Fruit fly (Drosophila melanogaster) whole organism, embryonic: ENCODE results near the gene Tpr2.

ENCODE experiments used
- BtbVII ChIP-seq: fragments of 200-800 bp; sonication (Bioruptor generic); optimal IDR thresholded peaks from 3 replicates; lab custom pipeline; 2017; ENCODE audit warnings: missing biosample characterization, mild to moderate bottlenecking, missing genetic modification characterization
- CG1024 ChIP-seq: fragments of 200-800 bp; sonication (Bioruptor generic); IDR thresholded peaks from 2 replicates; pipeline ENCODE4 v1.3.6; 2022; ENCODE audit warnings: missing biosample characterization, missing genetic modification characterization
- CG10321 ChIP-seq: fragments of 200-800 bp; sonication (Bioruptor generic); IDR thresholded peaks from 2 replicates; pipeline ENCODE4 v1.3.6; 2022; ENCODE audit warnings: missing biosample characterization, missing genetic modification characterization
- CG10565 ChIP-seq: fragments of 200-800 bp; sonication (Bioruptor generic); optimal IDR thresholded peaks from 3 replicates; lab custom pipeline; 2016; ENCODE audit warnings: missing biosample characterization, mild to moderate bottlenecking, missing genetic modification characterization
- CG11085 ChIP-seq: fragments of 200-800 bp; sonication (Bioruptor generic); IDR thresholded peaks from 2 replicates; pipeline ENCODE4 v1.3.6; 2022; ENCODE audit warnings: missing biosample characterization, missing genetic modification characterization
- CG11093 ChIP-seq: fragments of 200-800 bp; sonication (Bioruptor generic); IDR thresholded peaks from 3 replicates; pipeline ENCODE4 v1.3.6; 2022; ENCODE audit warnings: missing biosample characterization, missing genetic modification characterization
- CG12104 ChIP-seq: fragments of 200-800 bp; sonication (Bioruptor generic); optimal IDR thresholded peaks from 3 replicates; lab custom pipeline; 2016; ENCODE audit warnings: missing biosample characterization, missing genetic modification characterization
- CG13123 ChIP-seq: fragments of 200-800 bp; sonication (Bioruptor generic); optimal IDR thresholded peaks from 2 replicates; lab custom pipeline; 2016; ENCODE audit warnings: missing biosample characterization, missing genetic modification characterization
- CG13894 ChIP-seq: fragments of 200-800 bp; sonication (Bioruptor generic); optimal IDR thresholded peaks from 3 replicates; lab custom pipeline; 2018; ENCODE audit warnings: missing biosample characterization, mild to moderate bottlenecking, missing genetic modification characterization, moderate library complexity
- CG1529 ChIP-seq: fragments of 200-800 bp; sonication (Bioruptor generic); optimal IDR thresholded peaks from 3 replicates; lab custom pipeline; 2018; ENCODE audit warnings: missing biosample characterization, missing genetic modification characterization
- CG17568 ChIP-seq: fragments of 200-800 bp; sonication (Bioruptor generic); optimal IDR thresholded peaks from 2 replicates; lab custom pipeline; 2018; ENCODE audit warnings: missing biosample characterization, mild to moderate bottlenecking, missing genetic modification characterization, moderate library complexity
- CG31224 ChIP-seq: fragments of 200-800 bp; sonication (Bioruptor generic); IDR thresholded peaks from 2 replicates; pipeline ENCODE4 v1.3.6; 2022; ENCODE audit warnings: missing biosample characterization, missing genetic modification characterization
- CG31388 ChIP-seq: fragments of 200-800 bp; sonication (Bioruptor generic); optimal IDR thresholded peaks from 2 replicates; lab custom pipeline; 2016; ENCODE audit warnings: missing biosample characterization, missing genetic modification characterization
- CG34224 ChIP-seq: fragments of 200-800 bp; sonication (Bioruptor generic); IDR thresholded peaks from 3 replicates; pipeline ENCODE4 v1.3.6; 2022; ENCODE audit warnings: missing biosample characterization, missing genetic modification characterization; ENCODE audit not compliant: partially characterized antibody
- CG34376 ChIP-seq: fragments of 200-800 bp; sonication (Bioruptor generic); optimal IDR thresholded peaks from 2 replicates; lab custom pipeline; 2018; ENCODE audit warnings: missing biosample characterization, mild to moderate bottlenecking, missing genetic modification characterization
- CG42726 ChIP-seq: fragments of 200-800 bp; sonication (Bioruptor generic); IDR thresholded peaks from 2 replicates; pipeline ENCODE4 v1.3.6; 2022; ENCODE audit warnings: missing biosample characterization, missing genetic modification characterization; ENCODE audit not compliant: partially characterized antibody
- CG4424 ChIP-seq: fragments of 200-800 bp; sonication (Bioruptor generic); optimal IDR thresholded peaks from 3 replicates; lab custom pipeline; 2016; ENCODE audit warnings: missing biosample characterization, missing genetic modification characterization
- CG8281 ChIP-seq: fragments of 200-800 bp; sonication (Bioruptor generic); optimal IDR thresholded peaks from 2 replicates; lab custom pipeline; 2018; ENCODE audit warnings: missing biosample characterization, mild to moderate bottlenecking, missing genetic modification characterization, moderate library complexity
- CG8924 ChIP-seq: fragments of 200-800 bp; optimal IDR thresholded peaks from 3 replicates; lab custom pipeline; 2019; ENCODE audit warnings: missing biosample characterization, mild to moderate bottlenecking, missing genetic modification characterization, moderate library complexity
- CTCF ChIP-seq: fragments of 200-800 bp; sonication (Bioruptor generic); optimal IDR thresholded peaks from 2 replicates; lab custom pipeline; 2017; ENCODE audit warnings: missing biosample characterization, mild to moderate bottlenecking, missing genetic modification characterization, moderate library complexity
- Gsc ChIP-seq: fragments of 200-800 bp; sonication (Bioruptor generic); IDR thresholded peaks from 2 replicates; pipeline ENCODE4 v1.3.6; 2022; ENCODE audit warnings: missing biosample characterization, missing genetic modification characterization
- Hmr ChIP-seq: fragments of 200-800 bp; sonication (Bioruptor generic); optimal IDR thresholded peaks from 3 replicates; lab custom pipeline; 2017; ENCODE audit warnings: mild to moderate bottlenecking, missing biosample characterization, missing genetic modification reagents, missing genetic modification characterization
- Hr39 ChIP-seq: fragments of >200 bp; optimal IDR thresholded peaks from 2 replicates; lab custom pipeline; 2017
- Meics ChIP-seq: fragments of 200-800 bp; sonication (Bioruptor generic); optimal IDR thresholded peaks from 2 replicates; lab custom pipeline; 2017; ENCODE audit warnings: missing biosample characterization, mild to moderate bottlenecking, missing genetic modification characterization
- Scr ChIP-seq: fragments of 200-800 bp; sonication (Bioruptor generic); IDR thresholded peaks from 2 replicates; pipeline ENCODE4 v1.3.6; 2022; ENCODE audit warnings: missing biosample characterization, missing genetic modification characterization; ENCODE audit not compliant: partially characterized antibody
- ase ChIP-seq: fragments of 200-800 bp; sonication (Bioruptor generic); IDR thresholded peaks from 3 replicates; pipeline ENCODE4 v1.3.6; 2022; ENCODE audit warnings: missing biosample characterization, missing genetic modification characterization
- crc ChIP-seq: fragments of 200-800 bp; sonication (Bioruptor generic); optimal IDR thresholded peaks from 2 replicates; lab custom pipeline; 2016; ENCODE audit warnings: missing biosample characterization, missing genetic modification characterization
- dysf ChIP-seq: fragments of 200-800 bp; sonication (Bioruptor generic); IDR thresholded peaks from 3 replicates; pipeline ENCODE4 v1.3.6; 2022; ENCODE audit warnings: missing biosample characterization, missing genetic modification characterization
- eve ChIP-seq, 2 experiments: fragments of >200 bp; optimal IDR thresholded peaks; 2 replicates each; lab custom pipeline; 2017; ENCODE audit warnings: missing biosample characterization in 2 of 2, missing genetic modification characterization in 2 of 2
- eyg ChIP-seq: fragments of 200-800 bp; sonication (Bioruptor generic); optimal IDR thresholded peaks from 3 replicates; lab custom pipeline; 2016; ENCODE audit warnings: missing biosample characterization, missing genetic modification characterization
- grn ChIP-seq: fragments of 200-800 bp; sonication (Bioruptor generic); optimal IDR thresholded peaks from 3 replicates; lab custom pipeline; 2017; ENCODE audit warnings: missing biosample characterization, missing genetic modification characterization
- knrl ChIP-seq: fragments of 200-800 bp; sonication (Bioruptor generic); IDR thresholded peaks from 3 replicates; pipeline ENCODE4 v1.3.6; 2022; ENCODE audit warnings: missing biosample characterization, missing genetic modification characterization; ENCODE audit not compliant: partially characterized antibody
- nerfin-2 ChIP-seq: fragments of 200-800 bp; sonication (Bioruptor generic); IDR thresholded peaks from 2 replicates; pipeline ENCODE4 v1.3.6; 2022; ENCODE audit warnings: missing biosample characterization, missing genetic modification characterization; ENCODE audit not compliant: partially characterized antibody
- oc ChIP-seq: fragments of 200-800 bp; sonication (Bioruptor generic); optimal IDR thresholded peaks from 2 replicates; lab custom pipeline; 2018; ENCODE audit warnings: missing biosample characterization, mild to moderate bottlenecking, missing genetic modification characterization, moderate library complexity
- ro ChIP-seq: fragments of 200-800 bp; sonication (Bioruptor generic); IDR thresholded peaks from 2 replicates; pipeline ENCODE4 v1.3.6; 2022; ENCODE audit warnings: missing biosample characterization, missing genetic modification characterization
- scrt ChIP-seq: fragments of 200-800 bp; sonication (Bioruptor generic); optimal IDR thresholded peaks from 2 replicates; lab custom pipeline; 2018; ENCODE audit warnings: missing biosample characterization, mild to moderate bottlenecking, missing genetic modification characterization, moderate library complexity
- sna ChIP-seq: fragments of 200-800 bp; sonication (Bioruptor generic); IDR thresholded peaks from 2 replicates; pipeline ENCODE4 v1.3.6; 2022; ENCODE audit warnings: missing biosample characterization, missing genetic modification characterization; ENCODE audit not compliant: partially characterized antibody
- sug ChIP-seq: fragments of 200-800 bp; optimal IDR thresholded peaks from 2 replicates; lab custom pipeline; 2019; ENCODE audit warnings: missing biosample characterization, mild to moderate bottlenecking, missing genetic modification characterization, moderate library complexity
- tap ChIP-seq: fragments of 200-800 bp; optimal IDR thresholded peaks from 3 replicates; lab custom pipeline; 2019; ENCODE audit warnings: missing biosample characterization, mild to moderate bottlenecking, missing genetic modification characterization, moderate library complexity
- tna ChIP-seq: fragments of 200-800 bp; sonication (Bioruptor generic); IDR thresholded peaks from 2 replicates; pipeline ENCODE4 v1.3.6; 2022; ENCODE audit warnings: missing biosample characterization, missing genetic modification characterization; ENCODE audit not compliant: partially characterized antibody
- unc-4 ChIP-seq: fragments of 200-800 bp; sonication (Bioruptor generic); IDR thresholded peaks from 2 replicates; pipeline ENCODE4 v1.3.6; 2022; ENCODE audit warnings: missing biosample characterization, missing genetic modification characterization; ENCODE audit not compliant: partially characterized antibody

Gene Tpr2

DNA sequence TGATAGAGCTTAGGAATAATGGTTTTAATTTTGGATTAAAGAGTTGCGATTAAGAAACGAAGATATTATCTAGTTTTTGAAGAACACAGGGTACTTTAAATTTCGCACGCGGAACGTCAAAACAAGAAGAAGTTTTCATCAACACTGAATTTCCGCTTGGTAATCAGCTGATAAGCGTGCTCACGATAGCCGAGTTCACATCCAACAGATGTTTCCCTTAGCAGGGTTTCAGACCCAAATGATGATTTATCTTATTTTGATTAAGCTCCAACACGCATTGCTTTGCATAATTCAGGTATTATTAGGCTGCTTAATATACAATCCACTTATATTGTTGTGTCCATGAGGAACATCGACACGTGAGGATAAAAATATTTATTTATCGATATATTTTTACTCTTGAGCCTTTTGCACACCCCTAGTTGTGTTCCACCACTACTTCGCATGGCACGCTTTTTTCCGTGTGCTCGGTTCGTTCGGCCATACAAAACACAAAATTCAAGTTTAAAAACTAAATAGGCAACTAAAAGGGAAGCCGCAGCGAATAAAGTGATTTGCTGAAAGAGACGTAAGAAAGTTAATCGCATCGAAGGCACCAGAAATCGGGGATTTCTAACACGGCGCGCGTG, at the start of gene Tpr2 (continued):
- TF ChIP-seq scrt (GFP tag; lab: Kevin White, UChicago) (peak; percentile 20), dysf (GFP tag; lab: Robert Waterston, UW) (peak; percentile 39; the same call in 1 of the 3 replicates), sna (GFP tag; lab: Robert Waterston, UW) (peak; percentile 92), CG11085 (GFP tag; lab: Robert Waterston, UW) (no peak), Meics (GFP tag; lab: Kevin White, UChicago) (peak; percentile 32), CG1529 (GFP tag; lab: Kevin White, UChicago) (peak; percentile 33), CG4424 (GFP tag; lab: Kevin White, UChicago) (no peak), CG13123 (peak; percentile 4), CG17568 (GFP tag; lab: Kevin White, UChicago) (peak; percentile 73), knrl (GFP tag; lab: Robert Waterston, UW) (peak; percentile 96), unc-4 (GFP tag; lab: Robert Waterston, UW) (peak; percentile 96), oc (peak; percentile 8), CG12104 (GFP tag; lab: Kevin White, UChicago) (peak; percentile 35), Scr (GFP tag; lab: Robert Waterston, UW) (peak; percentile 95), sug (tag; lab: Kevin White, UChicago) (peak; percentile 59), CG31388 (GFP tag; lab: Kevin White, UChicago) (no peak), eve (GFP tag; optimal IDR thresholded peaks at IDR 0.05; lab: Kevin White, UChicago) (peak in 1 of 2 experiments; percentile 83), CG34224 (GFP tag; lab: Robert Waterston, UW) (peak; percentile 96), CG11093 (GFP tag; lab: Robert Waterston, UW) (no peak), tap (tag; lab: Kevin White, UChicago) (peak; percentile 22), eyg (GFP tag; lab: Kevin White, UChicago) (peak; percentile 47), grn (GFP tag; lab: Kevin White, UChicago) (peak; percentile 48), ase (GFP tag; lab: Robert Waterston, UW) (0 out of 3 replicates have a peak, but pooled peaks have one; percentile 32), CG8924 (tag; lab: Kevin White, UChicago) (peak; percentile 59), tna (GFP tag; lab: Robert Waterston, UW) (peak; percentile 90), CTCF (GFP tag; lab: Kevin White, UChicago) (peak; percentile 70), BtbVII (GFP tag; lab: Kevin White, UChicago) (peak; percentile 48)

DNA sequence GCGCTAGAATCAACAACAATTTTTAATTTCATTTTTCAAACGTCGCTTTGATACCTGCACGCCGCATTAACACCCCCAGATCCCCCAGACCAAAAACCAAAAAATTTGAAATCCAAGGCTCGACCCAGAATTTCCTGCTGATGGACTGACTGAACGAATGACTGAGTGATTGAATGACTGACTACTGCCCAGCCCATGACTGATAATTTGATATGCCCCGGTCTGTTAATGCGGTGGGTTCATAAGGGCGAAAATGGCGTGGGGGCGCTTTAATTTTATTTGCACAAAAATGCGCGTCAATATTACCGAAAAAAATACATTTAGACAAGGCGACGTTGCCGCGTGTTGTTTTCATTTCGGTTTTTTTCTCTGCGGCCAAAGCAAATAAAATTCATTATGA, 48.7 kb upstream of the Tpr2 start:
- TF ChIP-seq Hmr (no peak), CG42726 (GFP tag; lab: Robert Waterston, UW) (no peak), CG8281 (tag; lab: Kevin White, UChicago) (peak; percentile 90), CG10321 (no peak)

DNA sequence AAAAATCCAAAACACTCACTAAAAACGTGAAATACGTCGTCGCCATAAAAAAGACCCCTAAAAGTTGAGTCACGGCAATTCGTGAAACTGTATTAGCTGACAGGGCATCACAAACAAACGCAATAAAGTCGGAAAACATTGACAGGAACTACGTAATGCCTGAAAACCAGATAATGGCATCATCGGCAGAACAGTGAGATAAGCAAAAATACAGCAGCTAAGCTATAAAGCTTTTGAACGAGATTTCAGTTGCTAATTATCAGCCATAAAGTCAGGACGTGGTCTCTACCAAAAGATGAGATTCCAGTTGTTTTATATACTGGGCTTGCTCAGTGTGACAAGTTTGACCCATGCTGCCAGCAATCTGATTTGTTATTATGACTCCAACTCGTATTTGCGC, 46.3 kb upstream of the Tpr2 start, which contains the start of gene Idgf1:
Gene Idgf1 (plus strand): TSS at position 245 of the 400 bp plus-strand sequence.
- TF ChIP-seq CG1024 (GFP tag; lab: Robert Waterston, UW) (no peak), nerfin-2 (GFP tag; lab: Robert Waterston, UW) (no peak), Hr39 (lab: Kevin White, UChicago) (no peak), Gsc (GFP tag; lab: Robert Waterston, UW) (no peak), sug (tag; lab: Kevin White, UChicago) (peak; percentile 46), CG31224 (GFP tag; lab: Robert Waterston, UW) (no peak), CG13894 (tag; lab: Kevin White, UChicago) (peak; percentile 5), CG10565 (GFP tag; lab: Kevin White, UChicago) (no peak), ro (GFP tag; lab: Robert Waterston, UW) (no peak), crc (GFP tag; lab: Kevin White, UChicago) (no peak), CG34376 (GFP tag; lab: Kevin White, UChicago) (peak; percentile 83)
- TF ChIP-seq, all 482 proteins: peak for 3
